Fruit fly (Drosophila melanogaster) whole organism, embryonic: ENCODE measurements around the gene Cpsf5.
A peak's percentile ranks its signal among the peaks of the same experiment; 100 is the strongest.

ENCODE experiments used
- ATbp ChIP-seq: fragments of 200-800 bp; sonication (Bioruptor generic); optimal IDR thresholded peaks from 2 replicates; lab custom pipeline; 2017; ENCODE audit warnings: missing biosample characterization, mild to moderate bottlenecking, missing genetic modification characterization, missing genetic modification reagents
- B-H1 ChIP-seq: fragments of 200-800 bp; sonication (Bioruptor generic); IDR thresholded peaks from 3 replicates; pipeline ENCODE4 v1.3.6; 2022; ENCODE audit warnings: missing biosample characterization, missing genetic modification characterization
- Bdp1 ChIP-seq: fragments of 200-800 bp; sonication (Bioruptor generic); optimal IDR thresholded peaks from 3 replicates; lab custom pipeline; 2016; ENCODE audit warnings: missing biosample characterization, missing genetic modification characterization
- CG10321 ChIP-seq: fragments of 200-800 bp; sonication (Bioruptor generic); IDR thresholded peaks from 2 replicates; pipeline ENCODE4 v1.3.6; 2022; ENCODE audit warnings: missing biosample characterization, missing genetic modification characterization
- CG11695 ChIP-seq: fragments of 200-800 bp; sonication (Bioruptor generic); IDR thresholded peaks from 3 replicates; pipeline ENCODE4 v1.3.6; 2022; ENCODE audit warnings: missing biosample characterization, missing genetic modification characterization
- CG12659 ChIP-seq: fragments of 200-800 bp; sonication (Bioruptor generic); optimal IDR thresholded peaks from 3 replicates; lab custom pipeline; 2017; ENCODE audit warnings: mild to moderate bottlenecking, missing biosample characterization, missing genetic modification reagents, missing genetic modification characterization
- CG13123 ChIP-seq: fragments of 200-800 bp; sonication (Bioruptor generic); optimal IDR thresholded peaks from 2 replicates; lab custom pipeline; 2016; ENCODE audit warnings: missing biosample characterization, missing genetic modification characterization
- CG14014 ChIP-seq: fragments of 200-800 bp; sonication (Bioruptor generic); IDR thresholded peaks from 2 replicates; pipeline ENCODE4 v1.3.6; 2022; ENCODE audit warnings: missing biosample characterization, missing genetic modification characterization
- CG16813 ChIP-seq: fragments of 200-800 bp; sonication (Bioruptor generic); IDR thresholded peaks from 3 replicates; pipeline ENCODE4 v1.3.6; 2022; ENCODE audit warnings: missing biosample characterization, missing genetic modification characterization; ENCODE audit not compliant: partially characterized antibody
- CG17328 ChIP-seq: fragments of 200-800 bp; sonication (Bioruptor generic); IDR thresholded peaks from 2 replicates; pipeline ENCODE4 v1.3.6; 2022; ENCODE audit warnings: missing biosample characterization, missing genetic modification characterization
- CG1792 ChIP-seq: fragments of 200-800 bp; sonication (Bioruptor generic); optimal IDR thresholded peaks from 2 replicates; lab custom pipeline; 2016; ENCODE audit warnings: missing biosample characterization, missing genetic modification characterization
- CG32532 ChIP-seq: fragments of 200-800 bp; sonication (Bioruptor generic); IDR thresholded peaks from 2 replicates; pipeline ENCODE4 v1.3.6; 2022; ENCODE audit warnings: missing biosample characterization, missing genetic modification characterization
- CG4424 ChIP-seq: fragments of 200-800 bp; sonication (Bioruptor generic); optimal IDR thresholded peaks from 3 replicates; lab custom pipeline; 2016; ENCODE audit warnings: missing biosample characterization, missing genetic modification characterization
- CG4854 ChIP-seq: fragments of 200-800 bp; sonication (Bioruptor generic); optimal IDR thresholded peaks from 2 replicates; lab custom pipeline; 2016; ENCODE audit warnings: missing biosample characterization, missing genetic modification characterization, inconsistent platforms
- CG6765 ChIP-seq: fragments of 200-800 bp; sonication (Bioruptor generic); optimal IDR thresholded peaks from 3 replicates; lab custom pipeline; 2017; ENCODE audit warnings: missing biosample characterization, mild to moderate bottlenecking, missing genetic modification characterization
- CG7745 ChIP-seq: fragments of 200-800 bp; sonication (Bioruptor generic); optimal IDR thresholded peaks from 2 replicates; lab custom pipeline; 2018; ENCODE audit warnings: missing biosample characterization, mild to moderate bottlenecking, missing genetic modification characterization, moderate library complexity
- CG8924 ChIP-seq: fragments of 200-800 bp; optimal IDR thresholded peaks from 3 replicates; lab custom pipeline; 2019; ENCODE audit warnings: missing biosample characterization, mild to moderate bottlenecking, missing genetic modification characterization, moderate library complexity
- CG9876 ChIP-seq: fragments of 200-800 bp; sonication (Bioruptor generic); optimal IDR thresholded peaks from 2 replicates; lab custom pipeline; 2016; ENCODE audit warnings: missing biosample characterization, missing genetic modification characterization
- CkIIα-i1 ChIP-seq: fragments of 200-800 bp; sonication (Bioruptor generic); IDR thresholded peaks from 2 replicates; pipeline ENCODE4 v1.3.6; 2022; ENCODE audit warnings: missing biosample characterization, missing genetic modification characterization
- D19A ChIP-seq: fragments of 200-800 bp; optimal IDR thresholded peaks from 3 replicates; lab custom pipeline; 2019; ENCODE audit warnings: missing biosample characterization, mild to moderate bottlenecking, missing genetic modification characterization, moderate library complexity
- Dip2 ChIP-seq: fragments of 200-800 bp; sonication (Bioruptor generic); IDR thresholded peaks from 2 replicates; pipeline ENCODE4 v1.3.6; 2022; ENCODE audit warnings: missing biosample characterization, missing genetic modification characterization
- Doc3 ChIP-seq: fragments of 200-800 bp; sonication (Bioruptor generic); IDR thresholded peaks from 3 replicates; pipeline ENCODE4 v1.3.6; 2022; ENCODE audit warnings: missing biosample characterization, missing genetic modification characterization; ENCODE audit not compliant: partially characterized antibody
- Elba2 ChIP-seq: fragments of 200-800 bp; sonication (Bioruptor generic); optimal IDR thresholded peaks from 3 replicates; lab custom pipeline; 2016; ENCODE audit warnings: missing biosample characterization, missing genetic modification characterization
- H15 ChIP-seq: fragments of 200-800 bp; sonication (Bioruptor generic); IDR thresholded peaks from 3 replicates; pipeline ENCODE4 v1.3.6; 2022; ENCODE audit warnings: missing biosample characterization, missing genetic modification characterization
- MESR4 ChIP-seq: fragments of 200-800 bp; sonication (Bioruptor generic); optimal IDR thresholded peaks from 2 replicates; lab custom pipeline; 2018; ENCODE audit warnings: missing biosample characterization, mild to moderate bottlenecking, missing genetic modification characterization, moderate library complexity
- Max ChIP-seq: fragments of 200-800 bp; sonication (Bioruptor generic); optimal IDR thresholded peaks from 2 replicates; lab custom pipeline; 2016; ENCODE audit warnings: missing biosample characterization, mild to moderate bottlenecking, missing genetic modification characterization
- Optix ChIP-seq: fragments of 200-800 bp; sonication (Bioruptor generic); IDR thresholded peaks from 3 replicates; pipeline ENCODE4 v1.3.6; 2022; ENCODE audit warnings: missing biosample characterization, missing genetic modification characterization
- Rfx ChIP-seq: fragments of 200-800 bp; sonication (Bioruptor generic); IDR thresholded peaks from 2 replicates; pipeline ENCODE4 v1.3.6; 2022; ENCODE audit warnings: missing biosample characterization, missing genetic modification characterization
- Rx ChIP-seq: fragments of 200-800 bp; sonication (Bioruptor generic); IDR thresholded peaks from 2 replicates; pipeline ENCODE4 v1.3.6; 2022; ENCODE audit warnings: missing biosample characterization, missing genetic modification characterization
- Trl ChIP-seq, 3 experiments: fragments of >200 bp in 2 of 3; fragments of 200-800 bp in 1 of 3; sonication (Bioruptor generic) in 1 of 3; optimal IDR thresholded peaks; 2 replicates in 1 of 3; 3 replicates in 2 of 3; lab custom pipeline; 2016 to 2017; ENCODE audit warnings: missing biosample characterization in 1 of 3, missing genetic modification characterization in 1 of 3
- Usf ChIP-seq: fragments of 200-800 bp; sonication (Bioruptor generic); optimal IDR thresholded peaks from 2 replicates; lab custom pipeline; 2017; ENCODE audit warnings: missing genotype, missing biosample characterization, missing genetic modification characterization
- az2 ChIP-seq: fragments of 200-800 bp; sonication (Bioruptor generic); optimal IDR thresholded peaks from 3 replicates; lab custom pipeline; 2016; ENCODE audit warnings: missing biosample characterization, missing genetic modification characterization
- cg ChIP-seq: fragments of 200-800 bp; sonication (Bioruptor generic); optimal IDR thresholded peaks from 3 replicates; lab custom pipeline; 2019; ENCODE audit warnings: missing biosample characterization, mild to moderate bottlenecking, missing genetic modification characterization, moderate library complexity
- dysf ChIP-seq: fragments of 200-800 bp; sonication (Bioruptor generic); IDR thresholded peaks from 3 replicates; pipeline ENCODE4 v1.3.6; 2022; ENCODE audit warnings: missing biosample characterization, missing genetic modification characterization
- gce ChIP-seq: fragments of 200-800 bp; sonication (Bioruptor generic); IDR thresholded peaks from 3 replicates; pipeline ENCODE4 v1.3.6; 2022; ENCODE audit warnings: missing biosample characterization, missing genetic modification characterization
- grau ChIP-seq: fragments of 200-800 bp; optimal IDR thresholded peaks from 3 replicates; lab custom pipeline; 2019; ENCODE audit warnings: missing biosample characterization, mild to moderate bottlenecking, missing genetic modification characterization, moderate library complexity
- gsb-n ChIP-seq: fragments of 200-800 bp; sonication (Bioruptor generic); optimal IDR thresholded peaks from 3 replicates; lab custom pipeline; 2018; ENCODE audit warnings: missing biosample characterization, mild to moderate bottlenecking, missing genetic modification characterization
- hbn ChIP-seq: fragments of 200-800 bp; sonication (Bioruptor generic); IDR thresholded peaks from 2 replicates; pipeline ENCODE4 v1.3.6; 2022; ENCODE audit warnings: missing biosample characterization, missing genetic modification characterization; ENCODE audit not compliant: partially characterized antibody
- ken ChIP-seq: fragments of 200-800 bp; sonication (Bioruptor generic); IDR thresholded peaks from 3 replicates; pipeline ENCODE4 v1.3.6; 2022; ENCODE audit warnings: missing biosample characterization, missing genetic modification characterization
- lab ChIP-seq: fragments of 200-800 bp; sonication (Bioruptor generic); optimal IDR thresholded peaks from 3 replicates; lab custom pipeline; 2017; ENCODE audit warnings: missing biosample characterization, missing genetic modification characterization, mild to moderate bottlenecking, moderate library complexity, missing genetic modification reagents
- lov ChIP-seq, 2 experiments: fragments of 200-800 bp in 1 of 2; fragments of >200 bp in 1 of 2; sonication (Bioruptor generic) in 1 of 2; IDR thresholded peaks in 1 of 2; optimal IDR thresholded peaks in 1 of 2; 2 replicates in 1 of 2; 3 replicates in 1 of 2; pipeline versions ENCODE4 v1.3.6 to Lab custom; 2017 to 2022; ENCODE audit warnings: missing biosample characterization in 1 of 2, missing genetic modification characterization in 1 of 2
- nau ChIP-seq: fragments of 200-800 bp; sonication (Bioruptor generic); optimal IDR thresholded peaks from 3 replicates; lab custom pipeline; 2017; ENCODE audit warnings: missing biosample characterization, mild to moderate bottlenecking, missing genetic modification characterization, missing genetic modification reagents
- pho ChIP-seq: fragments of 200-800 bp; sonication (Bioruptor generic); optimal IDR thresholded peaks from 2 replicates; lab custom pipeline; 2016; ENCODE audit warnings: missing biosample characterization, missing genetic modification characterization
- sens ChIP-seq: fragments of 200-800 bp; sonication (Bioruptor generic); peaks from one replicate; lab custom pipeline; 2016; ENCODE audit warnings: missing biosample characterization, missing genetic modification characterization
- sim ChIP-seq: fragments of 200-800 bp; sonication (Bioruptor generic); IDR thresholded peaks from 2 replicates; pipeline ENCODE4 v1.3.6; 2022; ENCODE audit warnings: missing biosample characterization, missing genetic modification characterization
- sisA ChIP-seq: fragments of 200-800 bp; sonication (Bioruptor generic); IDR thresholded peaks from 2 replicates; pipeline ENCODE4 v1.3.6; 2022; ENCODE audit warnings: missing biosample characterization, missing genetic modification characterization
- slbo ChIP-seq: fragments of 200-800 bp; sonication (Bioruptor generic); IDR thresholded peaks from 2 replicates; pipeline ENCODE4 v1.3.6; 2022; ENCODE audit warnings: missing biosample characterization, missing genetic modification characterization
- tx ChIP-seq: fragments of 200-800 bp; sonication (Bioruptor generic); optimal IDR thresholded peaks from 2 replicates; lab custom pipeline; 2016; ENCODE audit warnings: missing biosample characterization, missing genetic modification characterization
- zen2 ChIP-seq: fragments of 200-800 bp; sonication (Bioruptor generic); IDR thresholded peaks from 3 replicates; pipeline ENCODE4 v1.3.6; 2022; ENCODE audit warnings: missing biosample characterization, missing genetic modification characterization; ENCODE audit not compliant: partially characterized antibody

Gene Cpsf5

dm6 chr3L:9420054-9420818, 9.4 kb downstream of the Cpsf5 start (continued):
- peak; percentile 68 for TF ChIP-seq lab
- no peak for TF ChIP-seq CG4854 (GFP tag; lab: Kevin White, UChicago)
- TF ChIP-seq Rx: peak; percentile 34; the same call in 1 of the 2 replicates
- no peak; the same call in 2 of the 3 replicates for TF ChIP-seq dysf (GFP tag; lab: Robert Waterston, UW)
- peak; percentile 35 for TF ChIP-seq gsb-n
- TF ChIP-seq H15: peak; percentile 37; the same call in 1 of the 3 replicates
- TF ChIP-seq slbo: peak; percentile 38
- TF ChIP-seq B-H1 (GFP tag; lab: Robert Waterston, UW): no peak
- no peak for TF ChIP-seq CG10321 (GFP tag; lab: Robert Waterston, UW)
- peak in 1 of 2 experiments; percentile 1 for TF ChIP-seq Trl (optimal IDR thresholded peaks at IDR 0.05; lab: Kevin White, UChicago)
- TF ChIP-seq Trl (GFP tag; optimal IDR thresholded peaks at IDR 0.05; lab: Kevin White, UChicago): no peak
- peak; percentile 14; the same call in 1 of the 2 replicates for TF ChIP-seq CG32532 (GFP tag; lab: Robert Waterston, UW)
- TF ChIP-seq Elba2 (GFP tag; lab: Kevin White, UChicago): no peak
- peak; percentile 74; the same call in 2 of the 3 replicates for TF ChIP-seq CG11695 (GFP tag; lab: Robert Waterston, UW)
- TF ChIP-seq D19A: peak; percentile 47
- no peak for TF ChIP-seq Max
- no peak for TF ChIP-seq Doc3 (GFP tag; lab: Robert Waterston, UW)
- peak; percentile 4 for TF ChIP-seq tx (GFP tag; lab: Kevin White, UChicago)
- peak; percentile 22 for TF ChIP-seq CG12659
- TF ChIP-seq CG4424 (GFP tag; lab: Kevin White, UChicago): peak; percentile 51
- TF ChIP-seq sens (GFP tag; lab: Kevin White, UChicago): peak; percentile 87
- peak; percentile 53; the same call in 1 of the 2 replicates for TF ChIP-seq sisA (GFP tag; lab: Robert Waterston, UW)
- TF ChIP-seq hbn (GFP tag; lab: Robert Waterston, UW): no peak
- TF ChIP-seq CG8924: peak; percentile 40
- no peak for TF ChIP-seq pho
- TF ChIP-seq Usf (GFP tag; lab: Kevin White, UChicago): no peak
- TF ChIP-seq CG6765 (GFP tag; lab: Kevin White, UChicago): no peak
- peak; percentile 51; the same call in 1 of the 2 replicates for TF ChIP-seq Rfx
- no peak for TF ChIP-seq cg (GFP tag; lab: Kevin White, UChicago)
- no peak for TF ChIP-seq CG9876 (GFP tag; lab: Kevin White, UChicago)
- TF ChIP-seq az2 (GFP tag; lab: Kevin White, UChicago): peak; percentile 19
- TF ChIP-seq Bdp1 (GFP tag; lab: Kevin White, UChicago): no peak
- TF ChIP-seq ken (GFP tag; lab: Robert Waterston, UW): peak; percentile 56; the same call in 1 of the 3 replicates
- TF ChIP-seq MESR4 (GFP tag; lab: Kevin White, UChicago): no peak
- TF ChIP-seq sim: no peak
- peak; percentile 69 for TF ChIP-seq CG17328 (GFP tag; lab: Robert Waterston, UW)
- no peak for TF ChIP-seq CG13123
- TF ChIP-seq grau (tag; lab: Kevin White, UChicago): peak; percentile 50
- no peak for TF ChIP-seq gce
- TF ChIP-seq CG16813: no peak
- no peak for TF ChIP-seq lov (optimal IDR thresholded peaks at IDR 0.05; lab: Kevin White, UChicago)
- no peak for TF ChIP-seq lov (GFP tag; IDR thresholded peaks at IDR 0.05; lab: Robert Waterston, UW)
- no peak for TF ChIP-seq zen2 (GFP tag; lab: Robert Waterston, UW)
- TF ChIP-seq CkIIα-i1: no peak
- peak; percentile 53; the same call in 1 of the 2 replicates for TF ChIP-seq CG14014 (GFP tag; lab: Robert Waterston, UW)
- no peak for TF ChIP-seq CG1792
- peak; percentile 64 for TF ChIP-seq ATbp (GFP tag; lab: Kevin White, UChicago)
- TF ChIP-seq CG7745 (tag; lab: Kevin White, UChicago): no peak
- no peak for TF ChIP-seq Optix
- TF ChIP-seq nau (GFP tag; lab: Kevin White, UChicago): peak; percentile 59
- TF ChIP-seq Dip2 (GFP tag; lab: Robert Waterston, UW): no peak
